Fruit fly (Drosophila melanogaster): ENCODE measurements around the gene Polr2B.

The Polr2B gene

dm6 chr3R:14108158-14108921, 17.3 kb upstream of the Polr2B start, which contains the start of gene CG12402 (continued):
- TF ChIP-seq lab (GFP tag; optimal IDR thresholded peaks at IDR 0.05): peak; percentile 89
- TF ChIP-seq CG15073 (GFP tag; optimal IDR thresholded peaks at IDR 0.05): no peak
- TF ChIP-seq CG6654 (GFP tag; optimal IDR thresholded peaks at IDR 0.05): peak; percentile 47
- TF ChIP-seq trh (GFP tag; optimal IDR thresholded peaks at IDR 0.05): peak; percentile 74
- peak; percentile 8 for TF ChIP-seq btn (GFP tag; optimal IDR thresholded peaks at IDR 0.05)
- peak; percentile 83 for TF ChIP-seq sisA (GFP tag; IDR thresholded peaks at IDR 0.05)
- TF ChIP-seq CG15696 (tag; optimal IDR thresholded peaks at IDR 0.05): peak; percentile 75
- peak; percentile 57 for TF ChIP-seq CG4328 (GFP tag; optimal IDR thresholded peaks at IDR 0.05)
- TF ChIP-seq H2.0 (GFP tag; IDR thresholded peaks at IDR 0.05): peak; percentile 86
- peak; percentile 81 for TF ChIP-seq Rfx (GFP tag; IDR thresholded peaks at IDR 0.05)
- peak; percentile 75 for TF ChIP-seq Vsx1 (GFP tag; optimal IDR thresholded peaks at IDR 0.05)
- peak; percentile 85 for TF ChIP-seq ranshi (GFP tag; IDR thresholded peaks at IDR 0.05)
- TF ChIP-seq HLH4C (GFP tag; IDR thresholded peaks at IDR 0.05; ENCODE audit: partially characterized antibody): no peak; the same call in 2 of the 3 replicates
- peak; percentile 83 for TF ChIP-seq CG8388 (GFP tag; optimal IDR thresholded peaks at IDR 0.05)
- peak; percentile 88 for TF ChIP-seq Asciz (GFP tag; optimal IDR thresholded peaks at IDR 0.05)
- peak; percentile 59 for TF ChIP-seq gcm2 (GFP tag; optimal IDR thresholded peaks at IDR 0.05)
- peak; percentile 55 for TF ChIP-seq CG3163 (GFP tag; optimal IDR thresholded peaks at IDR 0.05)
- peak; percentile 67 for TF ChIP-seq CG10321 (GFP tag; IDR thresholded peaks at IDR 0.05)
- TF ChIP-seq CG12942 (GFP tag; optimal IDR thresholded peaks at IDR 0.05): peak; percentile 55
- peak in 1 of 3 experiments; percentile 89 for TF ChIP-seq Stat92E (GFP tag; optimal IDR thresholded peaks at IDR 0.05)
- TF ChIP-seq Eip74EF (GFP tag; optimal IDR thresholded peaks at IDR 0.05): peak in 1 of 2 experiments; percentile 70
- TF ChIP-seq pan (optimal IDR thresholded peaks at IDR 0.05): no peak
- TF ChIP-seq pan (GFP tag; optimal IDR thresholded peaks at IDR 0.05 in 1 of 2, IDR thresholded peaks at IDR 0.05 in 1 of 2): peak in 1 of 2 experiments; percentile 90
- TF ChIP-seq Spps (tag; optimal IDR thresholded peaks at IDR 0.05): peak; percentile 40
- TF ChIP-seq cg (GFP tag; optimal IDR thresholded peaks at IDR 0.05): peak; percentile 84
- peak; percentile 79 for TF ChIP-seq H15 (GFP tag; IDR thresholded peaks at IDR 0.05)
- TF ChIP-seq ham (GFP tag; IDR thresholded peaks at IDR 0.05): no peak
- TF ChIP-seq CG18476 (GFP tag; optimal IDR thresholded peaks at IDR 0.05): peak; percentile 73
- TF ChIP-seq CG4617 (GFP tag; optimal IDR thresholded peaks at IDR 0.05; ENCODE audit: borderline replicate concordance): peak; percentile 32
- no peak for TF ChIP-seq Doc2 (GFP tag; IDR thresholded peaks at IDR 0.05)
- peak; percentile 56 for TF ChIP-seq CG31224 (GFP tag; IDR thresholded peaks at IDR 0.05)
- TF ChIP-seq tap (tag; optimal IDR thresholded peaks at IDR 0.05): peak; percentile 86
- TF ChIP-seq lola (GFP tag; optimal IDR thresholded peaks at IDR 0.05): peak in 1 of 3 experiments; percentile 69
- TF ChIP-seq D19A (tag; optimal IDR thresholded peaks at IDR 0.05): peak; percentile 81
- TF ChIP-seq tx (GFP tag; optimal IDR thresholded peaks at IDR 0.05): no peak
- TF ChIP-seq abd-A (tag; optimal IDR thresholded peaks at IDR 0.05): peak; percentile 98
- peak; percentile 84 for TF ChIP-seq gce (GFP tag; IDR thresholded peaks at IDR 0.05)
- peak; percentile 90 for TF ChIP-seq stc (GFP tag; IDR thresholded peaks at IDR 0.05)
- peak; percentile 89 for TF ChIP-seq B-H1 (GFP tag; IDR thresholded peaks at IDR 0.05)
- TF ChIP-seq bsh (GFP tag; optimal IDR thresholded peaks at IDR 0.05): peak in 1 of 2 experiments; percentile 82
- peak; percentile 61 for TF ChIP-seq cato (GFP tag; optimal IDR thresholded peaks at IDR 0.05; ENCODE audit: borderline replicate concordance)
- peak; percentile 68 for TF ChIP-seq CG1529 (GFP tag; optimal IDR thresholded peaks at IDR 0.05)
- peak; percentile 68 for TF ChIP-seq CG11723 (GFP tag; optimal IDR thresholded peaks at IDR 0.05)
- TF ChIP-seq CG15601 (tag; optimal IDR thresholded peaks at IDR 0.05): peak; percentile 58
- peak; percentile 22 for TF ChIP-seq NC2α (GFP tag; optimal IDR thresholded peaks at IDR 0.05)
- TF ChIP-seq CG2120 (GFP tag; optimal IDR thresholded peaks at IDR 0.05): peak; percentile 67
- TF ChIP-seq grau (tag; optimal IDR thresholded peaks at IDR 0.05): peak; percentile 98
- TF ChIP-seq crol (GFP tag; IDR thresholded peaks at IDR 0.05): peak; percentile 98

All from whole organism, embryonic.